Worm (Caenorhabditis elegans) whole organism, L1 larva: ENCODE data around the gene T19C3.6.

ENCODE experiments used
- efl-3 ChIP-seq: fragments of 200-800 bp; sonication (Bioruptor generic); optimal IDR thresholded peaks from 2 replicates; lab custom pipeline; 2018; ENCODE audit warnings: mild to moderate bottlenecking, missing genetic modification characterization, missing compliant biosample characterization
- egl-27 ChIP-seq, 2 experiments: fragments of 150-350 bp in 1 of 2; sonication (generic microtip); optimal IDR thresholded peaks; 3 replicates each; lab custom pipeline; 2017 to 2018; ENCODE audit warnings: missing biosample characterization in 2 of 2, missing genetic modification characterization in 2 of 2, missing genetic modification reagents in 2 of 2
- elt-3 ChIP-seq, 6 experiments: fragments of 150-350 bp in 1 of 6; sonication (generic microtip); optimal IDR thresholded peaks; 2 replicates each; lab custom pipeline; 2017 to 2018; ENCODE audit warnings: missing biosample characterization in 6 of 6, missing genetic modification characterization in 6 of 6, inconsistent platforms in 1 of 6
- lin-15B ChIP-seq: fragments of 150-350 bp; sonication (generic microtip); optimal IDR thresholded peaks from 3 replicates; lab custom pipeline; 2014; ENCODE audit warnings: missing biosample characterization, missing genetic modification characterization
- mdl-1 ChIP-seq, 2 experiments: fragments of 150-350 bp; optimal IDR thresholded peaks; 2 replicates each; lab custom pipeline; 2014 to 2017; ENCODE audit warnings: missing biosample characterization in 2 of 2, missing genetic modification characterization in 2 of 2, inconsistent platforms in 1 of 2
- nhr-19 ChIP-seq: fragments of 200-800 bp; sonication (Bioruptor generic); conservative IDR thresholded peaks from 2 replicates; pipeline ENCODE4 v1.3.6; 2022; ENCODE audit warnings: missing genetic modification characterization, missing compliant biosample characterization
- nhr-77 ChIP-seq: fragments of 150-350 bp; optimal IDR thresholded peaks from 2 replicates; lab custom pipeline; 2014; ENCODE audit warnings: missing biosample characterization, missing genetic modification characterization
- skn-1 ChIP-seq: fragments of 150-350 bp; optimal IDR thresholded peaks from 2 replicates; lab custom pipeline; 2014; ENCODE audit warnings: missing biosample characterization, missing genetic modification characterization
- tlp-1 ChIP-seq: fragments of 150-350 bp; optimal IDR thresholded peaks from 2 replicates; lab custom pipeline; 2014; ENCODE audit warnings: missing biosample characterization, missing genetic modification characterization
- unc-62 ChIP-seq: fragments of 150-350 bp; optimal IDR thresholded peaks from 2 replicates; lab custom pipeline; 2014; ENCODE audit warnings: missing biosample characterization, missing genetic modification reagents, missing genetic modification characterization
- unc-86 ChIP-seq: sonication (generic microtip); optimal IDR thresholded peaks from 2 replicates; lab custom pipeline; 2016; ENCODE audit warnings: missing genetic modification characterization, missing compliant biosample characterization

DNA sequence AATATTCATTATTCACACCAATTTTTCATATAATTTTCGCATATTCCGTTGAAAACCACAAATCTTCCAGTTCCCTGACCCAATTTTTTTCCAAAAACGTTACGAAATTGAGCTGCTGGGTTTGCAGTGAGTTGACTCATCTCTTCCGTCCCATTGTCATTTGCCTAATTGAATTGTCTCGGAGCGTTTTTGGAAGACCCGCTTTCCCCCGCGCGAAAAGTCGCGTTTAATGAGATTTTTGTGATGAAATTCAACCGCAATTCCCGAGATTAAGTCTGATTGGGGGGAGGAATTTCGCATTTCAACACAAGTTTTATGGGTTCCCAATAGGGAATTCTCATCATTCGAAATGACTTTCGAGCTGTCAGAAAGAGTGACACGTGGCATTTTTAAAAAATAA is 19.4 kb downstream of the T19C3.6 start:
- no peak for TF ChIP-seq unc-62 (GFP tag; lab: Kevin White, UChicago)
- no peak for TF ChIP-seq elt-3 (tag; optimal IDR thresholded peaks at IDR 0.05; lab: Kevin White, UChicago)
- no peak for TF ChIP-seq efl-3 (GFP tag; lab: Kevin White, UChicago)
- TF ChIP-seq nhr-19 (GFP tag; lab: Robert Waterston, UW) = no peak
- TF ChIP-seq egl-27 (tag; optimal IDR thresholded peaks at IDR 0.05; lab: Kevin White, UChicago) = no peak
- no peak for TF ChIP-seq mdl-1 (tag; optimal IDR thresholded peaks at IDR 0.05; lab: Kevin White, UChicago)
- no peak for TF ChIP-seq nhr-77 (tag; lab: Kevin White, UChicago)
- no peak for TF ChIP-seq unc-86 (tag; lab: Kevin White, UChicago)
- TF ChIP-seq tlp-1 (tag; lab: Kevin White, UChicago) = no peak
- TF ChIP-seq skn-1 (tag; lab: Kevin White, UChicago) = no peak
- TF ChIP-seq lin-15B = no peak
